Worm (Caenorhabditis elegans): Measurements from ENCODE around the gene aak-2.
"Not testable (repeated sequence)": the region's sequence is repeated elsewhere in the genome, so short reads cannot be mapped to it uniquely, and the experiment has no call there.

Gene aak-2

ce11 chrX:16825358-16825757, 29.5 kb downstream of the aak-2 start, which contains the start of gene sto-5:
Gene sto-5, minus strand, starts transcription at chrX:16825458.
- TF ChIP-seq unc-62 (GFP tag; optimal IDR thresholded peaks at IDR 0.05): no peak
- TF ChIP-seq ceh-82 (tag; optimal IDR thresholded peaks at IDR 0.05): no peak
- no peak for TF ChIP-seq blmp-1 (tag; optimal IDR thresholded peaks at IDR 0.05; ENCODE audit: insufficient read depth)
- no peak for TF ChIP-seq fos-1 (tag; optimal IDR thresholded peaks at IDR 0.05)
- TF ChIP-seq ztf-4 (tag; optimal IDR thresholded peaks at IDR 0.05): no peak
- TF ChIP-seq nhr-12 (tag; optimal IDR thresholded peaks at IDR 0.05): no peak
- no peak for TF ChIP-seq nhr-129 (tag; optimal IDR thresholded peaks at IDR 0.05)

DNA sequence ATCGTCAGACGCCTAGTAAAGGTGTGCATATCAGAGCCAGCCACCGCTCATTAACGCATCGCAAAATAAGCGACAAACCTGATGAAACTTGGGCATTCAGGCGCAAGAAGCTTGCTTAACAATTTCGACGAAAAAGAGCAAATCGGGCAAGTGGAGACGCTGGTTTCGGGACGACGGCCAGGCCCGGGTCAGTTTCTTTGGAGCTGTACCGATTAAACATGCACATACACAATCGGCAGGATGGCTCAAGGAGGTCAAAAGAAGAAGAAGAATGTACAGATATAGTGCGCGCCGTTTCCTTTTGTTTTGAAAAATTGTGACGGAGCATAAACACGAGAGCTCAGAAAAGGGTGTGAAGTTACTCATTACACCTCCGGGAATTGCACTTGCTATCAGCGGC, 30.6 kb downstream of the aak-2 start:
- TF ChIP-seq egl-27 (tag; optimal IDR thresholded peaks at IDR 0.05) (no peak), unc-62 (GFP tag; optimal IDR thresholded peaks at IDR 0.05) (no peak), ztf-11 (tag; optimal IDR thresholded peaks at IDR 0.05) (no peak), gmeb-1 (tag; optimal IDR thresholded peaks at IDR 0.05) (no peak), ZK546.5 (tag; optimal IDR thresholded peaks at IDR 0.05) (no peak), blmp-1 (tag; optimal IDR thresholded peaks at IDR 0.05; ENCODE audit: insufficient read depth) (no peak), sem-4 (tag; optimal IDR thresholded peaks at IDR 0.05) (no peak), zag-1 (tag; optimal IDR thresholded peaks at IDR 0.05) (no peak), lin-11 (tag; optimal IDR thresholded peaks at IDR 0.05) (no peak), R02D3.7 (tag; optimal IDR thresholded peaks at IDR 0.05) (no peak), sma-3 (GFP tag; optimal IDR thresholded peaks at IDR 0.05) (no peak), Y55F3AM.14 (GFP tag; optimal IDR thresholded peaks at IDR 0.05) (no peak), mdl-1 (tag; optimal IDR thresholded peaks at IDR 0.05) (no peak), unc-39 (tag; optimal IDR thresholded peaks at IDR 0.05) (no peak), mbf-1 (tag; optimal IDR thresholded peaks at IDR 0.05) (no peak), peb-1 (tag; optimal IDR thresholded peaks at IDR 0.05) (no peak), lin-13 (GFP tag; optimal IDR thresholded peaks at IDR 0.05) (no peak), snpc-4 (tag; optimal IDR thresholded peaks at IDR 0.05) (no peak)

ce11 chrX:16834691-16835090, 38.8 kb downstream of the aak-2 start, which contains the start of gene F41G4.13:
Gene F41G4.13, minus strand, starts transcription at chrX:16834791.
- TF ChIP-seq ceh-16 (tag; optimal IDR thresholded peaks at IDR 0.05); nhr-12 (tag; optimal IDR thresholded peaks at IDR 0.05); sma-9 (GFP tag; optimal IDR thresholded peaks at IDR 0.05); sma-9 (tag; optimal IDR thresholded peaks at IDR 0.05): not testable (repeated sequence)

DNA sequence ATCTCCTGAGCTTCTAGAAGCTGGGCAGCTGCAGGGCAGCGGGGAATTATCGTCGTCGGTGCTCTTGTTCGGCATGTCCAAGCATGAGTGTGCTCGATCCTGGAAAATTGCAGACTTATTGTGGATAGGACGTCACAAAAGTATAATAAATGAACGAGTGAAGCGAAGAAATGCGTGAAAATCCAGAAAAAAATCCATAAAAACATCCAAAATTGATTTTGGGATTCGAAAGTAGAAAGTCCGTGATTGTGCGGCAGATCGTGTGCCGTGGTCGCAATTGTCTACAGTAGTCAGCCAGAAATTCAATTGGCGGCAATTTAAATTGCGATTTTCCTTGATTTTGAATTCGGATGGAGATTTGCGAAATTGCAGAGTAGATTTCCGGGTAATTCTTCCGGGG, 40.4 kb downstream of the aak-2 start, which contains the start of gene F41G4.7:
Gene F41G4.7, minus strand, starts transcription at position 101 of the 400 bp plus-strand sequence.
- no peak for TF ChIP-seq mab-5 (tag; optimal IDR thresholded peaks at IDR 0.05)
- TF ChIP-seq nhr-129 (tag; optimal IDR thresholded peaks at IDR 0.05): no peak
- no peak for TF ChIP-seq F13H6.1 (tag; optimal IDR thresholded peaks at IDR 0.05)
- no peak for TF ChIP-seq aly-2 (tag; optimal IDR thresholded peaks at IDR 0.05)

DNA sequence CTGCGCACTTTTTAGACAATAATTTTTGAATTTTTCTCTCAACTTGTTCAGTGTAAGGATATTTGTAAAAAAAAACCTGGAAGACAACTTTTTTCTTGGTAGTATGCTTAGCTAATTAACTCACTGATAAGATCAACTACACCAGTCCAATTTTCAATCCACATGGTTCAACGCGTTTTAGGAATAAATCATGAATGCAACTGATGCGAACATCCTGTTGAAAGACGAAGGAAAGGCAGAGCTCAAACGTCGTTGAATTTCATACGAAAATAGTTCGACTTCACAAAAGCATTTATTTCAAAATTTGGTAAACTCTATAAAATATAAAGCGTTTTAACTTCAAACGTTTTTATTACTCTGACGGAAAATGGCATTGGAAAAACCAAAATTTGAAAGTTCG, 44.9 kb downstream of the aak-2 start, which contains the start of gene dyla-1:
Gene dyla-1, plus strand, starts transcription at position 301 of the 400 bp plus-strand sequence.
- no peak for TF ChIP-seq fos-1 (tag; optimal IDR thresholded peaks at IDR 0.05)
- no peak for TF ChIP-seq nhr-77 (tag; optimal IDR thresholded peaks at IDR 0.05)
- no peak for TF ChIP-seq nhr-12 (tag; optimal IDR thresholded peaks at IDR 0.05)
- TF ChIP-seq ceh-16 (tag; optimal IDR thresholded peaks at IDR 0.05): no peak
- no peak for TF ChIP-seq lin-11 (tag; optimal IDR thresholded peaks at IDR 0.05)
- no peak for TF ChIP-seq elt-3 (tag; optimal IDR thresholded peaks at IDR 0.05)
- TF ChIP-seq gmeb-1 (tag; optimal IDR thresholded peaks at IDR 0.05): no peak
- no peak for TF ChIP-seq sma-3 (GFP tag; optimal IDR thresholded peaks at IDR 0.05)
- TF ChIP-seq Y55F3AM.14 (GFP tag; optimal IDR thresholded peaks at IDR 0.05): no peak
- TF ChIP-seq C34F6.9 (tag; optimal IDR thresholded peaks at IDR 0.05): no peak
- no peak for TF ChIP-seq nhr-129 (tag; optimal IDR thresholded peaks at IDR 0.05)
- no peak for TF ChIP-seq nhr-21 (tag; optimal IDR thresholded peaks at IDR 0.05)
- no peak for TF ChIP-seq lin-39 (tag; optimal IDR thresholded peaks at IDR 0.05)
- no peak for TF ChIP-seq elt-1 (tag; optimal IDR thresholded peaks at IDR 0.05)
- no peak for TF ChIP-seq snpc-4 (tag; optimal IDR thresholded peaks at IDR 0.05)
- no peak for TF ChIP-seq unc-62 (GFP tag; optimal IDR thresholded peaks at IDR 0.05)
- TF ChIP-seq skn-1 (tag; optimal IDR thresholded peaks at IDR 0.05): no peak
- TF ChIP-seq lsy-2 (tag; optimal IDR thresholded peaks at IDR 0.05): no peak
- TF ChIP-seq alr-1 (tag; optimal IDR thresholded peaks at IDR 0.05): no peak
